Worm (Caenorhabditis elegans): ENCODE data around the gene Y39A3A.2.

The Y39A3A.2 gene

ce11 chrIII:2027517-2027916, 30.0 kb downstream of the Y39A3A.2 start:
- TF ChIP-seq gmeb-1 (tag; optimal IDR thresholded peaks at IDR 0.05) (no peak), nhr-129 (tag; optimal IDR thresholded peaks at IDR 0.05) (no peak), lsy-2 (tag; optimal IDR thresholded peaks at IDR 0.05) (peak in 1 of 2 experiments; percentile 15), nhr-21 (tag; optimal IDR thresholded peaks at IDR 0.05) (no peak), F13H6.1 (tag; optimal IDR thresholded peaks at IDR 0.05) (peak; percentile 12), ceh-82 (tag; optimal IDR thresholded peaks at IDR 0.05) (no peak)

ce11 chrIII:2021495-2021894, 36.0 kb downstream of the Y39A3A.2 start, which contains the start of gene ckr-2:
TSS of gene ckr-2 (minus strand) at chrIII:2021595.
- TF ChIP-seq egl-27 (tag; optimal IDR thresholded peaks at IDR 0.05) (no peak), nhr-237 (tag; optimal IDR thresholded peaks at IDR 0.05) (no peak), ama-1 (optimal IDR thresholded peaks at IDR 0.05) (no peak), aly-2 (tag; optimal IDR thresholded peaks at IDR 0.05) (no peak), gmeb-1 (tag; optimal IDR thresholded peaks at IDR 0.05) (no peak), C34F6.9 (tag; optimal IDR thresholded peaks at IDR 0.05) (no peak), nhr-21 (tag; optimal IDR thresholded peaks at IDR 0.05) (no peak), alr-1 (tag; optimal IDR thresholded peaks at IDR 0.05) (no peak), ceh-16 (tag; optimal IDR thresholded peaks at IDR 0.05) (no peak), crh-2 (tag; optimal IDR thresholded peaks at IDR 0.05) (no peak), mdl-1 (tag; optimal IDR thresholded peaks at IDR 0.05) (no peak), nhr-25 (tag; optimal IDR thresholded peaks at IDR 0.05) (no peak), ztf-4 (tag; optimal IDR thresholded peaks at IDR 0.05) (no peak), ceh-82 (tag; optimal IDR thresholded peaks at IDR 0.05) (no peak), ztf-11 (tag; optimal IDR thresholded peaks at IDR 0.05) (no peak), mbf-1 (tag; optimal IDR thresholded peaks at IDR 0.05) (no peak), F13H6.1 (tag; optimal IDR thresholded peaks at IDR 0.05) (no peak), skn-1 (tag; optimal IDR thresholded peaks at IDR 0.05) (no peak), nhr-129 (tag; optimal IDR thresholded peaks at IDR 0.05) (no peak)

ce11 chrIII:2015494-2015893, 42.0 kb downstream of the Y39A3A.2 start:
- no peak for TF ChIP-seq unc-39 (tag; optimal IDR thresholded peaks at IDR 0.05)
- TF ChIP-seq lin-39 (tag; optimal IDR thresholded peaks at IDR 0.05): no peak
- TF ChIP-seq ZK546.5 (tag; optimal IDR thresholded peaks at IDR 0.05): no peak
- no peak for TF ChIP-seq lin-13 (GFP tag; optimal IDR thresholded peaks at IDR 0.05)
- TF ChIP-seq ama-1 (optimal IDR thresholded peaks at IDR 0.05): no peak
- TF ChIP-seq R02D3.7 (tag; optimal IDR thresholded peaks at IDR 0.05): no peak
- TF ChIP-seq nhr-6 (tag; optimal IDR thresholded peaks at IDR 0.05): no peak
- no peak for TF ChIP-seq dmd-4 (tag; optimal IDR thresholded peaks at IDR 0.05)
- TF ChIP-seq nhr-129 (tag; optimal IDR thresholded peaks at IDR 0.05): no peak
- no peak for TF ChIP-seq unc-55 (GFP tag; optimal IDR thresholded peaks at IDR 0.05)

- TF ChIP-seq aly-2 (tag; optimal IDR thresholded peaks at IDR 0.05) (no peak), nhr-25 (tag; optimal IDR thresholded peaks at IDR 0.05) (no peak)
These were observed 44.2 kb downstream of the Y39A3A.2 start for ce11 chrIII:2013156-2013854.

- TF ChIP-seq nhr-10 (tag; optimal IDR thresholded peaks at IDR 0.05): no peak
- TF ChIP-seq nhr-237 (tag; optimal IDR thresholded peaks at IDR 0.05): no peak
- TF ChIP-seq ztf-11 (tag; optimal IDR thresholded peaks at IDR 0.05): no peak
These were observed 44.9 kb downstream of the Y39A3A.2 start for ce11 chrIII:2012561-2012960.

- TF ChIP-seq skn-1 (tag; optimal IDR thresholded peaks at IDR 0.05) (no peak), egl-27 (tag; optimal IDR thresholded peaks at IDR 0.05) (no peak), lin-11 (tag; optimal IDR thresholded peaks at IDR 0.05) (no peak), Y55F3AM.14 (GFP tag; optimal IDR thresholded peaks at IDR 0.05) (no peak)
These were observed 48.6 kb downstream of the Y39A3A.2 start for ce11 chrIII:2008894-2009293.

ce11 chrIII:2008334-2008733, 49.1 kb downstream of the Y39A3A.2 start:
- TF ChIP-seq sma-9 (GFP tag; optimal IDR thresholded peaks at IDR 0.05) (no peak), sma-9 (tag; optimal IDR thresholded peaks at IDR 0.05) (no peak), nhr-21 (tag; optimal IDR thresholded peaks at IDR 0.05) (no peak), C34F6.9 (tag; optimal IDR thresholded peaks at IDR 0.05) (no peak), sem-4 (tag; optimal IDR thresholded peaks at IDR 0.05) (no peak), nhr-10 (tag; optimal IDR thresholded peaks at IDR 0.05) (no peak), skn-1 (tag; optimal IDR thresholded peaks at IDR 0.05) (no peak), crh-2 (tag; optimal IDR thresholded peaks at IDR 0.05) (no peak), lin-11 (tag; optimal IDR thresholded peaks at IDR 0.05) (no peak), unc-39 (tag; optimal IDR thresholded peaks at IDR 0.05) (no peak), ztf-4 (tag; optimal IDR thresholded peaks at IDR 0.05) (no peak), nhr-12 (tag; optimal IDR thresholded peaks at IDR 0.05) (no peak), fos-1 (tag; optimal IDR thresholded peaks at IDR 0.05) (no peak)

Data from whole organism, L2 larva.